Worm (Caenorhabditis elegans) whole organism, L1 larva: ENCODE data around the gene C46F9.5.

ENCODE experiments used
- Y116A8C.19 ChIP-seq: sonication (generic microtip); optimal IDR thresholded peaks from 2 replicates; lab custom pipeline; 2016; ENCODE audit warnings: missing compliant biosample characterization, missing genetic modification characterization, borderline replicate concordance
- ama-1 ChIP-seq: fragments of 150-350 bp; optimal IDR thresholded peaks from 2 replicates; lab custom pipeline; 2014
- elt-2 ChIP-seq: sonication (generic microtip); optimal IDR thresholded peaks from 2 replicates; lab custom pipeline; 2016; ENCODE audit warnings: missing genetic modification characterization, mild to moderate bottlenecking, inconsistent platforms, missing compliant biosample characterization, missing genetic modification reagents
- fkh-4 ChIP-seq: sonication (generic microtip); optimal IDR thresholded peaks from 2 replicates; lab custom pipeline; 2016; ENCODE audit warnings: missing compliant biosample characterization, missing genetic modification characterization, borderline replicate concordance
- nhr-85 ChIP-seq: sonication (generic microtip); peaks from one replicate; lab custom pipeline; 2016; ENCODE audit warnings: missing genetic modification characterization, inconsistent platforms, missing compliant biosample characterization
- pax-3 ChIP-seq: fragments of 200-800 bp; sonication (Bioruptor generic); optimal IDR thresholded peaks from 2 replicates; lab custom pipeline; 2018; ENCODE audit warnings: mild to moderate bottlenecking, missing genetic modification characterization, moderate library complexity, missing compliant biosample characterization
- pqm-1 ChIP-seq: sonication (generic microtip); optimal IDR thresholded peaks from 3 replicates; lab custom pipeline; 2017; ENCODE audit warnings: missing biosample characterization, missing genetic modification characterization
- unc-86 ChIP-seq: sonication (generic microtip); optimal IDR thresholded peaks from 2 replicates; lab custom pipeline; 2016; ENCODE audit warnings: missing genetic modification characterization, missing compliant biosample characterization
- unc-98 ChIP-seq: fragments of 200-800 bp; sonication (Bioruptor generic); IDR thresholded peaks from 2 replicates; pipeline ENCODE4 v1.3.6; 2022; ENCODE audit warnings: missing genetic modification characterization, missing compliant biosample characterization

DNA sequence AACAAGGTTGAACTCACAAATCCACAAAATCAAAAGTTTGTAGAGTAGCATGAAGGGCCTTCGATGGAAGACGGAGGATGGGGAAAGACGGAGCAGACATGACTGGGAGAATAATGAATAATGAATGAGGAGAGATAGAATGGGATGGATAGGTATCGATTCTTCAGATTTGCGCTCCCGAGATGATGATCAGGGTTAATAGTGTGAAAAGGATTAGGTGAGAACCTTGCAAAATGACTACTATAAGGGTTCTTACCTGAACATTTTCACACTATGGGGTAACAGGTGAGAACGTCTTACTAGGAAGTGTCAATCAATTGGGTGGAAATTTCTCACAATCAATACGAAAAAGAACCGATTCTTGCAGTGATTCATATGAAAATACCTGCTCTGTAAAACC, 45.1 kb upstream of the C46F9.5 start, which contains the start of gene fbxb-96:
- TF ChIP-seq unc-98 (GFP tag; lab: Robert Waterston, UW) (no peak), fkh-4 (no peak), ama-1 (lab: Kevin White, UChicago) (no peak), Y116A8C.19 (tag; lab: Kevin White, UChicago) (no peak), pqm-1 (tag; lab: Kevin White, UChicago) (no peak), pax-3 (tag; lab: Kevin White, UChicago) (no peak), elt-2 (tag; lab: Kevin White, UChicago) (no peak), nhr-85 (tag; lab: Kevin White, UChicago) (no peak), unc-86 (tag; lab: Kevin White, UChicago) (no peak)
